Worm (Caenorhabditis elegans) whole organism, midembryonic: ENCODE data around the gene F53E10.6.
"Not testable (repeated sequence)": the region's sequence is repeated elsewhere in the genome, so short reads cannot be mapped to it uniquely, and the experiment has no call there.

Experiments used
- T22C8.4 ChIP-seq: fragments of 200-800 bp; sonication (Bioruptor generic); IDR thresholded peaks from 2 replicates; pipeline ENCODE4 v1.3.6; 2022; ENCODE audit warnings: missing genetic modification characterization, missing compliant biosample characterization
- cog-1 ChIP-seq: sonication (generic microtip); optimal IDR thresholded peaks from 2 replicates; lab custom pipeline; 2016; ENCODE audit warnings: missing genetic modification characterization, missing compliant biosample characterization
- flt-1 ChIP-seq: fragments of 200-800 bp; sonication (Bioruptor generic); IDR thresholded peaks from 2 replicates; pipeline ENCODE4 v1.3.6; 2022; ENCODE audit warnings: missing genetic modification characterization, missing compliant biosample characterization
- klf-2 ChIP-seq: fragments of 200-800 bp; sonication (Bioruptor generic); conservative IDR thresholded peaks from 2 replicates; pipeline ENCODE4 v1.3.6; 2022; ENCODE audit warnings: missing genetic modification reagents, missing genetic modification characterization, missing compliant biosample characterization
- med-1 ChIP-seq: sonication (generic microtip); optimal IDR thresholded peaks from 2 replicates; lab custom pipeline; 2017; ENCODE audit warnings: missing genetic modification characterization, mild to moderate bottlenecking, missing compliant biosample characterization, antibody characterized with exemption, missing genetic modification reagents; ENCODE audit not compliant: insufficient read depth
- ref-1 ChIP-seq: fragments of 200-800 bp; sonication (Bioruptor generic); conservative IDR thresholded peaks from 2 replicates; pipeline ENCODE4 v1.3.6; 2022; ENCODE audit warnings: missing genetic modification reagents, missing genetic modification characterization, missing compliant biosample characterization
- tab-1 ChIP-seq: fragments of 200-800 bp; sonication (Bioruptor generic); IDR thresholded peaks from 2 replicates; pipeline ENCODE4 v1.3.6; 2022; ENCODE audit warnings: missing genetic modification characterization, missing compliant biosample characterization
- ztf-23 ChIP-seq: fragments of 200-800 bp; sonication (Bioruptor generic); IDR thresholded peaks from 2 replicates; pipeline ENCODE4 v1.3.6; 2022; ENCODE audit warnings: missing genetic modification reagents, missing genetic modification characterization, missing compliant biosample characterization
- ztf-29 ChIP-seq: fragments of 200-800 bp; sonication (Bioruptor generic); IDR thresholded peaks from 2 replicates; pipeline ENCODE4 v1.3.6; 2022; ENCODE audit warnings: missing genetic modification reagents, missing genetic modification characterization, missing compliant biosample characterization

F53E10.6 gene

ce11 chrV:2623765-2624164, 20.9 kb upstream of the F53E10.6 start:
- TF ChIP-seq med-1 (no peak), ref-1 (GFP tag; lab: Robert Waterston, UW) (no peak), tab-1 (GFP tag; lab: Robert Waterston, UW) (no peak)

ce11 chrV:2621879-2622278, 19.0 kb upstream of the F53E10.6 start, which contains the start of gene srh-271:
TSS of gene srh-271 (minus strand) at chrV:2621979.
- TF ChIP-seq T22C8.4 (no peak), ztf-29 (GFP tag; lab: Robert Waterston, UW) (no peak), med-1 (no peak), ztf-23 (no peak)

ce11 chrV:2617499-2617898, 14.6 kb upstream of the F53E10.6 start:
- TF ChIP-seq T22C8.4 = no peak
- TF ChIP-seq cog-1 (tag; lab: Kevin White, UChicago) = no peak
- no peak for TF ChIP-seq tab-1 (GFP tag; lab: Robert Waterston, UW)
- no peak for TF ChIP-seq med-1
- TF ChIP-seq ref-1 (GFP tag; lab: Robert Waterston, UW) = no peak
- TF ChIP-seq ztf-29 (GFP tag; lab: Robert Waterston, UW) = no peak

- no peak for TF ChIP-seq klf-2 (GFP tag; lab: Robert Waterston, UW)
- no peak for TF ChIP-seq cog-1 (tag; lab: Kevin White, UChicago)
- no peak for TF ChIP-seq tab-1 (GFP tag; lab: Robert Waterston, UW)
- no peak for TF ChIP-seq flt-1 (GFP tag; lab: Robert Waterston, UW)
- no peak for TF ChIP-seq ref-1 (GFP tag; lab: Robert Waterston, UW)
- no peak for TF ChIP-seq ztf-23
- no peak for TF ChIP-seq T22C8.4
- no peak for TF ChIP-seq ztf-29 (GFP tag; lab: Robert Waterston, UW)
- TF ChIP-seq med-1 = no peak
Observed at ce11 chrV:2614986-2615687, 12.3 kb upstream of the F53E10.6 start, which contains the start of gene F53E10.1. TSS of gene F53E10.1 (plus strand) at chrV:2615310.

- no peak for TF ChIP-seq tab-1 (GFP tag; lab: Robert Waterston, UW)
- TF ChIP-seq ztf-23 = no peak
- TF ChIP-seq med-1 = no peak
- no peak for TF ChIP-seq klf-2 (GFP tag; lab: Robert Waterston, UW)
- no peak for TF ChIP-seq ztf-29 (GFP tag; lab: Robert Waterston, UW)
- TF ChIP-seq cog-1 (tag; lab: Kevin White, UChicago) = no peak
- TF ChIP-seq ref-1 (GFP tag; lab: Robert Waterston, UW) = no peak
- no peak for TF ChIP-seq flt-1 (GFP tag; lab: Robert Waterston, UW)
- no peak for TF ChIP-seq T22C8.4
Observed at ce11 chrV:2608352-2608751, 5.5 kb upstream of the F53E10.6 start, which contains the start of gene acr-17. TSS of gene acr-17 (plus strand) at chrV:2608652.

- no peak for TF ChIP-seq ref-1 (GFP tag; lab: Robert Waterston, UW)
- TF ChIP-seq cog-1 (tag; lab: Kevin White, UChicago) = no peak
- no peak for TF ChIP-seq klf-2 (GFP tag; lab: Robert Waterston, UW)
- no peak for TF ChIP-seq ztf-23
Observed at ce11 chrV:2601817-2602216, 1.0 kb downstream of the F53E10.6 start.

- TF ChIP-seq cog-1 (tag; lab: Kevin White, UChicago) (peak; percentile 11), klf-2 (GFP tag; lab: Robert Waterston, UW) (0 out of 2 replicates have a peak, but pooled peaks have one; percentile 14), T22C8.4 (no peak)
Observed at ce11 chrV:2600543-2600942, 2.3 kb downstream of the F53E10.6 start.

ce11 chrV:2598830-2599229, 4.0 kb downstream of the F53E10.6 start, which contains the start of gene F53E10.5:
TSS of gene F53E10.5 (minus strand) at chrV:2598930.
- not testable (repeated sequence) for TF ChIP-seq tab-1, ztf-29, klf-2 (GFP tag; lab: Robert Waterston, UW)

ce11 chrV:2595720-2596119, 7.1 kb downstream of the F53E10.6 start:
- no peak for TF ChIP-seq klf-2 (GFP tag; lab: Robert Waterston, UW)
- no peak for TF ChIP-seq tab-1 (GFP tag; lab: Robert Waterston, UW)
- no peak for TF ChIP-seq flt-1 (GFP tag; lab: Robert Waterston, UW)
- TF ChIP-seq T22C8.4 = no peak
- TF ChIP-seq med-1 = no peak
- TF ChIP-seq ref-1 (GFP tag; lab: Robert Waterston, UW) = no peak
- no peak for TF ChIP-seq ztf-29 (GFP tag; lab: Robert Waterston, UW)
- no peak for TF ChIP-seq cog-1 (tag; lab: Kevin White, UChicago)
- no peak for TF ChIP-seq ztf-23

- TF ChIP-seq klf-2 (GFP tag; lab: Robert Waterston, UW) (no peak), tab-1 (GFP tag; lab: Robert Waterston, UW) (no peak), ztf-29 (GFP tag; lab: Robert Waterston, UW) (no peak), flt-1 (GFP tag; lab: Robert Waterston, UW) (no peak), ref-1 (GFP tag; lab: Robert Waterston, UW) (no peak), med-1 (no peak), cog-1 (tag; lab: Kevin White, UChicago) (no peak), T22C8.4 (no peak), ztf-23 (no peak)
Observed at ce11 chrV:2592173-2592676, 10.6 kb downstream of the F53E10.6 start, which contains the start of gene irg-3. TSS of gene irg-3 (plus strand) at chrV:2592591.
